Fruit fly (Drosophila melanogaster): ENCODE measurements around the gene Marf.

dm6 chrX:6316858-6317474, 48.8 kb upstream of the Marf start:
- TF ChIP-seq Mnt (GFP tag; optimal IDR thresholded peaks at IDR 0.05): no peak
- no peak for TF ChIP-seq kay (GFP tag; ENCODE audit: borderline replicate concordance)
- TF ChIP-seq CG33017 (tag; optimal IDR thresholded peaks at IDR 0.05): peak; percentile 52
- peak; percentile 25 for TF ChIP-seq CG14711 (tag; optimal IDR thresholded peaks at IDR 0.05)
- TF ChIP-seq Hr96 (GFP tag; optimal IDR thresholded peaks at IDR 0.05): peak; percentile 36
- TF ChIP-seq ovo (GFP tag; optimal IDR thresholded peaks at IDR 0.05): no peak
- TF ChIP-seq Clk (GFP tag; optimal IDR thresholded peaks at IDR 0.05): peak; percentile 17
- peak; percentile 12 for TF ChIP-seq CG5204 (GFP tag; optimal IDR thresholded peaks at IDR 0.05)
- TF ChIP-seq CG7101 (tag; optimal IDR thresholded peaks at IDR 0.05): peak; percentile 69
- TF ChIP-seq CG1620 (GFP tag; optimal IDR thresholded peaks at IDR 0.05): no peak
- peak; percentile 22 for TF ChIP-seq CG11617 (GFP tag; optimal IDR thresholded peaks at IDR 0.05)
